Worm (Caenorhabditis elegans): Measurements from ENCODE around the gene sri-4.

sri-4 gene

DNA sequence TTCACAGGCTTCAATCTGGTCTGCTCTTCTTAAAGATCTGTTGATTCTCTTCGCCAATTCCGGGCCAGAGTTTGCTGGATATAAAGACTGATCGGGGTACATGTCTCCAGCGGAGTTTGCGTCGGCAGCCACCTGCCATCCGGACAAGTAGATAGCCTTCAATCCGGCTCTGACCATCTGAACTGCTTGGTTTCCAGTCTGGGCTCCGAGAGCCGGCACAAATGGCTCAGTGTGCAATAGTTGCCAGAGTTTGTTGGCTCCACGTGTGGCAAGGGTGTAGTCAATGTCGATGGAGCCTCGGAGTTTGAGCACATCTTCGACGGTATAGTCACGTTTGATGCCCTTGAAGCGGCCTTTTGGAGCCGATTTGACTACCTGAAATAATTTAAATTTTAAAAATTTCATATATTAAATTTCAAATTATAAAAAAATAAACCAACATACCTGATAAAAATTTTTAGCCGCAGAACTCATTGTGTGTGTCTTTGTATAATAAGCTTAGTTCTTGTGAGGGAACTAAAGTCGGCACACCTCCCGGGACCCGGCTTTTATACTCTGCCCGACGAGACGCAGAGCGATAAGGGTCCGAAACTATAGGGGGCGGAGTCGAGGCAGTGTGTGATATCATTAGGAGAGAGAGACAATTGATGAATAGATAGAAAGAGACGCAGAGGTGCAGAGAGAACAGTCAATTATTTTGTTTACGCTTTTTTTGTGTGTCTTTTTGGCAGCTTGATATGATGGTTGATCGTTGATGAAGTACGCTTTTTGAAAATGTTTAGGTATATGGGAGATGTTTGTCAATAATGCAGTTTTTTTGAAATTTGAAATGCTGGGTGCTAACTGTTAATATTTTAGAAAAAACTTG is 20.4 kb upstream of the sri-4 start, which contains the start of the genes icl-1 and srh-2 (continued):
- TF ChIP-seq T20F7.1 (GFP tag; optimal IDR thresholded peaks at IDR 0.05) (peak; percentile 24), jun-1 (tag; optimal IDR thresholded peaks at IDR 0.05) (no peak), ces-1 (GFP tag; optimal IDR thresholded peaks at IDR 0.05) (no peak), sdz-12 (GFP tag; optimal IDR thresholded peaks at IDR 0.05) (peak; percentile 84), aha-1 (tag) (peak; percentile 90), F10B5.3 (tag; optimal IDR thresholded peaks at IDR 0.05) (no peak), nhr-48 (tag; optimal IDR thresholded peaks at IDR 0.05) (peak; percentile 40), php-3 (GFP tag; IDR thresholded peaks at IDR 0.05) (no peak), F26F4.8 (GFP tag; conservative IDR thresholded peaks at IDR 0.05) (no peak), ztf-11 (tag; optimal IDR thresholded peaks at IDR 0.05) (no peak), ceh-32 (tag; optimal IDR thresholded peaks at IDR 0.05; ENCODE audit: poor library complexity) (no peak), mdl-1 (tag; optimal IDR thresholded peaks at IDR 0.05) (peak; percentile 66 to 75), hmg-1.1 (GFP tag; IDR thresholded peaks at IDR 0.05) (peak; percentile 42; the same call in 1 of the 2 replicates), lsy-2 (tag; optimal IDR thresholded peaks at IDR 0.05) (peak in 1 of 2 experiments; percentile 47), F37D6.2 (tag; optimal IDR thresholded peaks at IDR 0.05) (no peak), nhr-42 (GFP tag; IDR thresholded peaks at IDR 0.05) (0 out of 2 replicates have a peak, but pooled peaks have one; percentile 46), nhr-111 (GFP tag; optimal IDR thresholded peaks at IDR 0.05) (peak; percentile 82), nhr-25 (tag; optimal IDR thresholded peaks at IDR 0.05; ENCODE audit: borderline replicate concordance, insufficient read depth) (no peak), D1046.2 (GFP tag; IDR thresholded peaks at IDR 0.05) (no peak; the same call in 1 of the 2 replicates), mdt-29 (GFP tag; IDR thresholded peaks at IDR 0.05) (peak; percentile 48; the same call in 1 of the 2 replicates), rbr-2 (tag; optimal IDR thresholded peaks at IDR 0.05) (no peak), zip-11 (GFP tag; IDR thresholded peaks at IDR 0.05) (0 out of 2 replicates have a peak, but pooled peaks have one; percentile 16), lim-7 (GFP tag; IDR thresholded peaks at IDR 0.05) (no peak), aly-2 (tag; optimal IDR thresholded peaks at IDR 0.05) (no peak), nhr-28 (tag; optimal IDR thresholded peaks at IDR 0.05) (peak; percentile 67), nhr-11 (tag; optimal IDR thresholded peaks at IDR 0.05) (peak; percentile 36), daf-12 (tag; optimal IDR thresholded peaks at IDR 0.05) (no peak), skn-1 (tag; optimal IDR thresholded peaks at IDR 0.05) (no peak), snpc-4 (tag; optimal IDR thresholded peaks at IDR 0.05) (no peak), set-16 (GFP tag; IDR thresholded peaks at IDR 0.05) (peak; percentile 76), mes-2 (tag; optimal IDR thresholded peaks at IDR 0.05; ENCODE audit: poor library complexity, severe bottlenecking) (peak; percentile 55), nhr-77 (tag; optimal IDR thresholded peaks at IDR 0.05) (peak; percentile 29), lir-3 (tag; optimal IDR thresholded peaks at IDR 0.05) (no peak), daf-8 (GFP tag; IDR thresholded peaks at IDR 0.05) (no peak), fos-1 (tag; optimal IDR thresholded peaks at IDR 0.05) (no peak), dmd-8 (GFP tag; IDR thresholded peaks at IDR 0.05) (no peak; the same call in 1 of the 2 replicates), lin-15B (tag; optimal IDR thresholded peaks at IDR 0.05) (no peak), zfp-2 (tag; optimal IDR thresholded peaks at IDR 0.05) (no peak), ceh-28 (tag; optimal IDR thresholded peaks at IDR 0.05) (no peak), F44E2.7 (GFP tag; IDR thresholded peaks at IDR 0.05) (no peak), vab-7 (GFP tag; IDR thresholded peaks at IDR 0.05) (no peak), hif-1 (tag; optimal IDR thresholded peaks at IDR 0.05) (no peak), zag-1 (tag; optimal IDR thresholded peaks at IDR 0.05) (no peak), zfp-3 (GFP tag; conservative IDR thresholded peaks at IDR 0.05) (peak; percentile 48), lin-38 (GFP tag; IDR thresholded peaks at IDR 0.05) (no peak; the same call in 1 of the 2 replicates), cey-2 (tag; optimal IDR thresholded peaks at IDR 0.05; ENCODE audit: borderline replicate concordance, insufficient read depth) (no peak), nhr-76 (tag; optimal IDR thresholded peaks at IDR 0.05) (no peak), Y105C5A.15 (GFP tag; IDR thresholded peaks at IDR 0.05) (no peak), madf-9 (GFP tag; conservative IDR thresholded peaks at IDR 0.05) (no peak)

Measured in whole organism, L4 larva.